Worm (Caenorhabditis elegans) whole organism, midembryonic: ENCODE measurements around the gene ZC373.3.

ENCODE experiments used
- cog-1 ChIP-seq: sonication (generic microtip); optimal IDR thresholded peaks from 2 replicates; lab custom pipeline; 2016; ENCODE audit warnings: missing genetic modification characterization, missing compliant biosample characterization
- flt-1 ChIP-seq: fragments of 200-800 bp; sonication (Bioruptor generic); IDR thresholded peaks from 2 replicates; pipeline ENCODE4 v1.3.6; 2022; ENCODE audit warnings: missing genetic modification characterization, missing compliant biosample characterization
- klf-2 ChIP-seq: fragments of 200-800 bp; sonication (Bioruptor generic); conservative IDR thresholded peaks from 2 replicates; pipeline ENCODE4 v1.3.6; 2022; ENCODE audit warnings: missing genetic modification reagents, missing genetic modification characterization, missing compliant biosample characterization
- tab-1 ChIP-seq: fragments of 200-800 bp; sonication (Bioruptor generic); IDR thresholded peaks from 2 replicates; pipeline ENCODE4 v1.3.6; 2022; ENCODE audit warnings: missing genetic modification characterization, missing compliant biosample characterization
- ztf-23 ChIP-seq: fragments of 200-800 bp; sonication (Bioruptor generic); IDR thresholded peaks from 2 replicates; pipeline ENCODE4 v1.3.6; 2022; ENCODE audit warnings: missing genetic modification reagents, missing genetic modification characterization, missing compliant biosample characterization

DNA sequence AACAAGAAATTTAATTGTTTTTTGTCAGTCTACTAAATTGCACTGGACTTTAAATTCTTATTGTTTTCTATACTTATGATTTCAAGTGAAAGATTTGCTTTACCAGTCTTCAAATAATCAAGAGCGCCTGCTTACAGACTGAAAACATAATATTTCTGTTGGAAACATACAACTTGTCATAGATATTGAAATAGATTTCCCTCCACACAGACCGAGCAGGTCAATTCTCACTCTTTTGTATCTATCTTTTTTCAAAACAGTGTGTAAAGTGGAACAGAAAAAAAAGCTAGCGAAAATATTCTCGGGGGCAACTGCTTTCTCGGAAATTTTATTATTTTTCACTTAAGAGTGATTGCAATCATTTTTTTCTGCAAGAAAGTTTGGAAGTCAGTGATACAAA lies 18.3 kb downstream of the ZC373.3 start:
- no peak for TF ChIP-seq tab-1 (GFP tag; lab: Robert Waterston, UW)
- TF ChIP-seq klf-2 (GFP tag; lab: Robert Waterston, UW) = no peak
- no peak for TF ChIP-seq flt-1 (GFP tag; lab: Robert Waterston, UW)
- no peak for TF ChIP-seq cog-1 (tag; lab: Kevin White, UChicago)
- TF ChIP-seq ztf-23 (GFP tag; lab: Robert Waterston, UW) = no peak
